Fruit fly (Drosophila melanogaster): ENCODE results near the gene CG17075.

The CG17075 gene

dm6 chr2L:298285-298644, 31.0 kb upstream of the CG17075 start:
- TF ChIP-seq Rel (GFP tag; optimal IDR thresholded peaks at IDR 0.05) = no peak
- TF ChIP-seq Rel (tag; optimal IDR thresholded peaks at IDR 0.05) = peak; percentile 48
- no peak for TF ChIP-seq Mio (GFP tag; optimal IDR thresholded peaks at IDR 0.05)

- no peak for TF ChIP-seq Hr78 (GFP tag; optimal IDR thresholded peaks at IDR 0.05)
- TF ChIP-seq Abd-B (GFP tag; optimal IDR thresholded peaks at IDR 0.05) = no peak
- TF ChIP-seq foxo (GFP tag; optimal IDR thresholded peaks at IDR 0.05) = peak; percentile 49 to 98
- no peak for TF ChIP-seq usp (GFP tag; optimal IDR thresholded peaks at IDR 0.05)
- peak; percentile 92 for TF ChIP-seq jim (GFP tag; optimal IDR thresholded peaks at IDR 0.05)
- peak; percentile 16 for TF ChIP-seq N (GFP tag; optimal IDR thresholded peaks at IDR 0.05)
- no peak for TF ChIP-seq lola (GFP tag; optimal IDR thresholded peaks at IDR 0.05)
- TF ChIP-seq CrebA (GFP tag; optimal IDR thresholded peaks at IDR 0.05; ENCODE audit: borderline replicate concordance) = no peak
- TF ChIP-seq Rel (GFP tag; optimal IDR thresholded peaks at IDR 0.05) = no peak
- TF ChIP-seq Rel (tag; optimal IDR thresholded peaks at IDR 0.05) = peak; percentile 25
- TF ChIP-seq Dfd (GFP tag; optimal IDR thresholded peaks at IDR 0.05) = peak; percentile 12
- no peak for TF ChIP-seq dl (GFP tag; optimal IDR thresholded peaks at IDR 0.05; ENCODE audit: insufficient read depth in 1 of 2, partially characterized antibody in 2 of 2)
- peak; percentile 96 for TF ChIP-seq Jra (GFP tag; optimal IDR thresholded peaks at IDR 0.05)
- TF ChIP-seq woc (GFP tag; optimal IDR thresholded peaks at IDR 0.05) = peak; percentile 79
- peak; percentile 89 for TF ChIP-seq OdsH (GFP tag; optimal IDR thresholded peaks at IDR 0.05)
- peak; percentile 98 for TF ChIP-seq Hnf4 (GFP tag; optimal IDR thresholded peaks at IDR 0.05)
- peak; percentile 91 for TF ChIP-seq CG32264 (GFP tag; optimal IDR thresholded peaks at IDR 0.05)
- TF ChIP-seq CG9705 (GFP tag; optimal IDR thresholded peaks at IDR 0.05) = peak; percentile 85
- TF ChIP-seq h (GFP tag; optimal IDR thresholded peaks at IDR 0.05) = peak; percentile 90
- peak; percentile 100 for TF ChIP-seq Hr83 (GFP tag; optimal IDR thresholded peaks at IDR 0.05; ENCODE audit: poor library complexity, severe bottlenecking)
- no peak for TF ChIP-seq GATAd (GFP tag; optimal IDR thresholded peaks at IDR 0.05)
- peak; percentile 93 for TF ChIP-seq HLH106 (tag; optimal IDR thresholded peaks at IDR 0.05)
- TF ChIP-seq ey (GFP tag; optimal IDR thresholded peaks at IDR 0.05) = peak; percentile 92
- TF ChIP-seq Myc (optimal IDR thresholded peaks at IDR 0.05) = no peak
- TF ChIP-seq dsf (GFP tag; optimal IDR thresholded peaks at IDR 0.05; ENCODE audit: borderline replicate concordance) = peak; percentile 93
- TF ChIP-seq br (GFP tag; optimal IDR thresholded peaks at IDR 0.05) = peak; percentile 94
- peak; percentile 89 for TF ChIP-seq Mio (GFP tag; optimal IDR thresholded peaks at IDR 0.05)
- TF ChIP-seq Sp1 (GFP tag; optimal IDR thresholded peaks at IDR 0.05) = peak; percentile 92
- TF ChIP-seq Vsx2 (GFP tag; optimal IDR thresholded peaks at IDR 0.05; ENCODE audit: partially characterized antibody) = no peak
- TF ChIP-seq fru (GFP tag; optimal IDR thresholded peaks at IDR 0.05) = peak; percentile 92
- peak; percentile 86 for TF ChIP-seq dmrt93B (GFP tag; optimal IDR thresholded peaks at IDR 0.05)
- TF ChIP-seq psq (GFP tag; optimal IDR thresholded peaks at IDR 0.05) = peak; percentile 85
- TF ChIP-seq pan (optimal IDR thresholded peaks at IDR 0.05) = no peak
- TF ChIP-seq rgr (GFP tag; optimal IDR thresholded peaks at IDR 0.05) = peak; percentile 95
- TF ChIP-seq tai (GFP tag; optimal IDR thresholded peaks at IDR 0.05) = peak; percentile 98
- peak; percentile 91 for TF ChIP-seq sv (GFP tag; optimal IDR thresholded peaks at IDR 0.05)
- peak; percentile 71 for TF ChIP-seq sage (GFP tag; optimal IDR thresholded peaks at IDR 0.05)
- peak; percentile 76 for TF ChIP-seq brk (GFP tag; optimal IDR thresholded peaks at IDR 0.05)
- peak; percentile 37 for TF ChIP-seq Dif (GFP tag; optimal IDR thresholded peaks at IDR 0.05; ENCODE audit: partially characterized antibody)
Observed at dm6 chr2L:297480-298284, 30.4 kb upstream of the CG17075 start, which contains the start of gene Pi3K21B. Pi3K21B (plus strand) TSS chr2L:297880.

Measured in whole organism, wandering third instar larva.